Worm (Caenorhabditis elegans) whole organism, young adult: ENCODE measurements around the gene ZK1307.7.

Experiments
- F23B12.7 ChIP-seq: sonication (generic microtip); optimal IDR thresholded peaks from 2 replicates; lab custom pipeline; 2017; ENCODE audit warnings: missing genetic modification characterization, mild to moderate bottlenecking, missing compliant biosample characterization, antibody characterized with exemption, moderate library complexity; ENCODE audit not compliant: insufficient read depth
- Y95B8A.8 ChIP-seq: fragments of 200-800 bp; sonication (Bioruptor generic); IDR thresholded peaks from 2 replicates; pipeline ENCODE4 v1.3.6; 2022; ENCODE audit warnings: missing genetic modification reagents, missing genetic modification characterization, missing compliant biosample characterization
- atf-7 ChIP-seq: sonication (generic microtip); optimal IDR thresholded peaks from 2 replicates; lab custom pipeline; 2017; ENCODE audit warnings: mild to moderate bottlenecking, missing genetic modification characterization, missing compliant biosample characterization
- let-526 ChIP-seq: fragments of 200-800 bp; sonication (Bioruptor generic); IDR thresholded peaks from 2 replicates; pipeline ENCODE4 v1.3.6; 2022; ENCODE audit warnings: missing genetic modification reagents, missing genetic modification characterization, missing compliant biosample characterization
- lsl-1 ChIP-seq: fragments of 200-800 bp; sonication (Bioruptor generic); optimal IDR thresholded peaks from 2 replicates; lab custom pipeline; 2018; ENCODE audit warnings: mild to moderate bottlenecking, missing genetic modification characterization, moderate library complexity, missing compliant biosample characterization
- madf-8 ChIP-seq: fragments of 200-800 bp; sonication (Bioruptor generic); conservative IDR thresholded peaks from 2 replicates; pipeline ENCODE4 v1.3.6; 2022; ENCODE audit warnings: missing genetic modification reagents, missing genetic modification characterization, missing compliant biosample characterization
- nhr-90 ChIP-seq: sonication (generic microtip); optimal IDR thresholded peaks from 2 replicates; lab custom pipeline; 2016; ENCODE audit warnings: missing genotype, mild to moderate bottlenecking, missing genetic modification characterization, missing compliant biosample characterization
- snpc-1.1 ChIP-seq: sonication (generic microtip); optimal IDR thresholded peaks from 2 replicates; lab custom pipeline; 2017; ENCODE audit warnings: missing genetic modification characterization, mild to moderate bottlenecking, missing compliant biosample characterization, antibody characterized with exemption, moderate library complexity, missing genotype, missing genetic modification reagents; ENCODE audit not compliant: insufficient read depth
- snpc-3.4 ChIP-seq: sonication (generic microtip); optimal IDR thresholded peaks from 2 replicates; lab custom pipeline; 2017; ENCODE audit warnings: missing genetic modification characterization, mild to moderate bottlenecking, missing compliant biosample characterization, antibody characterized with exemption, moderate library complexity, missing genotype, missing genetic modification reagents
- unc-62 ChIP-seq: fragments of 150-350 bp; optimal IDR thresholded peaks from 2 replicates; lab custom pipeline; 2014; ENCODE audit warnings: missing biosample characterization, missing genetic modification reagents, missing genetic modification characterization

DNA sequence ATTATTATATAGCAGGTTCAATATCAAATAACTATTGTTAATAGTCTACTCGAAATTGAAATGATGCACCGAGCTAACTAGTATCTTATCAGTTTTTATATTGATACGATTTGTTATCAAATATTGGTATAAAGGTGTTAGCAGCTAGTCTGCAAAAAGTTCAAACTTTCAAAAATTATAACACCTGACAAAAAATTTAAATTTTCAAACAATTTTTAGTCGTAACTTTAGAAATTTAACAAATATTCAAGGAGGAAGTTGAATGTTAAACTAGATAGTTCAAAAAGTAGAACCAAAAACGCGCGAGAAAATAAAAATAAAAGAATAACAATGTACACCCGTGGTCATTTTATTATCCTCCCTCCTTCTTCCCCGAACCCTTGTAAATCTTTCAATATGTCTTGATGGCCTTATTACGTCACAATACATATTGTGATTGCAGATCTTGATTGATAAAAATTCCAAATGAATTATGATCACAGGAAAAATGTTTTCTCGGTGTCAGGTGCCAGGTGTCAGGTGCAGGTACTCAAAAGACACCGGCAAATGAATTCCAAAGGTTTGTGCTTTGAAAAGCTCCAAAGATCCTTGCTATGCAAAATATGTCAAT, 19.2 kb downstream of the ZK1307.7 start, which contains the start of gene ZK1307.1:
- TF ChIP-seq snpc-1.1: no peak
- no peak for TF ChIP-seq Y95B8A.8 (GFP tag; lab: Robert Waterston, UW)
- no peak for TF ChIP-seq F23B12.7 (tag; lab: Kevin White, UChicago)
- TF ChIP-seq lsl-1 (GFP tag; lab: Kevin White, UChicago): no peak
- TF ChIP-seq nhr-90: no peak
- no peak for TF ChIP-seq unc-62 (GFP tag; lab: Kevin White, UChicago)
- TF ChIP-seq snpc-3.4 (tag; lab: Kevin White, UChicago): no peak
- no peak for TF ChIP-seq atf-7 (tag; lab: Kevin White, UChicago)
- TF ChIP-seq let-526 (GFP tag; lab: Robert Waterston, UW): no peak
- no peak for TF ChIP-seq madf-8 (GFP tag; lab: Robert Waterston, UW)
